Comparison of ENCODE assay signal across 2 fruit fly cellular contexts in genomic region chr3L:10540839-10541238, dm6.
A peak's percentile ranks its signal among the peaks of the same experiment; 100 is the strongest.
TF ChIP-seq lines count a peak whose summit lies in the region.

No protein-coding gene starts in this region.

- no peak for TF ChIP-seq CTCF in whole organism, embryonic (GFP tag; optimal IDR thresholded peaks at IDR 0.05; lab: Kevin White, UChicago)

TF ChIP-seq in whole organism, embryonic, 481 proteins besides CTCF, POLR2A, EP300 and RAD21:
- no peak for TF ChIP-seq Jarid2 (GFP tag; optimal IDR thresholded peaks at IDR 0.05; lab: Kevin White, UChicago)
- peak; percentile 59 for TF ChIP-seq Ets65A (GFP tag; lab: Kevin White, UChicago)
- no peak for TF ChIP-seq ken (GFP tag; IDR thresholded peaks at IDR 0.05; lab: Robert Waterston, UW)

TF ChIP-seq in whole organism, prepupa, 60 proteins besides CTCF, POLR2A, EP300 and RAD21:
- TF ChIP-seq svp (GFP tag; lab: Kevin White, UChicago): peak; percentile 78
- no peak for TF ChIP-seq CG4318 (GFP tag; optimal IDR thresholded peaks at IDR 0.05; lab: Kevin White, UChicago)
